Worm (Caenorhabditis elegans): Measurements from ENCODE around the gene ddl-3.
A peak's percentile ranks its signal among the peaks of the same experiment; 100 is the strongest.

Gene ddl-3

DNA sequence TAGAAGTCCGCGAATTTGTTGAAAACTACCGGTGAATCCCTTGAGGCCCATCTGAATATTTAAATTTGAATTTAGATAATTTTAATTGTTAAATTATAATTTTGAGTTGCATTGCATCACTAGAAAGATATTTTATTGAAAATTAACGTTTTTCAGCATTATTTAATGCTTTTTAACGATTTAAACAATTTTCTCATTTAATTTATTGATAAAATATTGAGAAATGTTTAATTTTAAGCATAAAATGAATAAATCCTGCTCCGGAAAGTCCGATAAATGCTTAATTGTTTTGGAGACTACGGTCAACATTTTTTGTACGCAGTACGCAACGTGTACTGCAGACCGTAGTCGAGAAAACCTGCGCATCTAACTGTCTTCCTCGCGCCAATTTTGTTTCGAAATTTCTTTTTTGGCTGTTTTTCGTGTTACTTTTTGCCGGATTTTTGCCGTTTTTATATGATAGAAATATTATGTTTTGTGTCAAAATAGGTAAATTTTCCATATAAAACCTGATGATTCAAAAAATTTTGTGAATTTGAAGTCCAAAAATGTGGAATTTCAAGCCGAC lies 5.2 kb upstream of the ddl-3 start, which contains the start of the genes Y54G11A.17, lin-7 and elof-1 (continued):
- TF ChIP-seq pqm-1 (tag; optimal IDR thresholded peaks at IDR 0.05) = peak; percentile 14
- TF ChIP-seq nhr-237 (tag; optimal IDR thresholded peaks at IDR 0.05) = peak; percentile 36
- peak; percentile 54 for TF ChIP-seq grh-1 (GFP tag; IDR thresholded peaks at IDR 0.05)
- peak; percentile 62 for TF ChIP-seq ceh-88 (GFP tag; IDR thresholded peaks at IDR 0.05)
- TF ChIP-seq lsy-2 (tag; optimal IDR thresholded peaks at IDR 0.05) = peak; percentile 99 to 100
- TF ChIP-seq alr-1 (tag; optimal IDR thresholded peaks at IDR 0.05; ENCODE audit: borderline replicate concordance) = no peak
- TF ChIP-seq tlp-1 (tag; optimal IDR thresholded peaks at IDR 0.05) = no peak
- TF ChIP-seq unc-130 (tag; optimal IDR thresholded peaks at IDR 0.05) = peak; percentile 99
- TF ChIP-seq unc-86 (tag; optimal IDR thresholded peaks at IDR 0.05) = peak; percentile 77
- TF ChIP-seq nhr-76 (tag; optimal IDR thresholded peaks at IDR 0.05) = no peak
- TF ChIP-seq efl-3 (GFP tag; optimal IDR thresholded peaks at IDR 0.05) = no peak
- TF ChIP-seq snpc-4 (tag; optimal IDR thresholded peaks at IDR 0.05) = peak; percentile 88
- TF ChIP-seq tbx-2 (tag; optimal IDR thresholded peaks at IDR 0.05) = peak; percentile 83
- peak; percentile 52 for TF ChIP-seq egl-13 (tag; optimal IDR thresholded peaks at IDR 0.05)
- TF ChIP-seq ztf-4 (tag; optimal IDR thresholded peaks at IDR 0.05) = peak; percentile 44
- TF ChIP-seq lin-13 (GFP tag; optimal IDR thresholded peaks at IDR 0.05) = peak; percentile 86
- peak; percentile 49 for TF ChIP-seq lin-39 (tag; optimal IDR thresholded peaks at IDR 0.05)
- peak; percentile 84 for TF ChIP-seq isw-1 (GFP tag; IDR thresholded peaks at IDR 0.05)
- TF ChIP-seq pax-3 (tag; optimal IDR thresholded peaks at IDR 0.05) = peak; percentile 63
- TF ChIP-seq irx-1 (tag; optimal IDR thresholded peaks at IDR 0.05) = peak; percentile 70
- peak; percentile 97 for TF ChIP-seq nhr-77 (tag; optimal IDR thresholded peaks at IDR 0.05)
- peak; percentile 78 for TF ChIP-seq jun-1 (tag; optimal IDR thresholded peaks at IDR 0.05)
- TF ChIP-seq ces-1 (GFP tag; optimal IDR thresholded peaks at IDR 0.05) = no peak
- TF ChIP-seq blmp-1 (tag; optimal IDR thresholded peaks at IDR 0.05) = peak; percentile 73
- TF ChIP-seq ceh-8 (GFP tag; optimal IDR thresholded peaks at IDR 0.05) = peak; percentile 25
- TF ChIP-seq fkh-8 (tag; optimal IDR thresholded peaks at IDR 0.05) = peak; percentile 92
- no peak for TF ChIP-seq Y116A8C.19 (tag; optimal IDR thresholded peaks at IDR 0.05; ENCODE audit: borderline replicate concordance)
- TF ChIP-seq pag-3 (tag; optimal IDR thresholded peaks at IDR 0.05; ENCODE audit: borderline replicate concordance, insufficient read depth) = peak; percentile 15
- peak; percentile 81 for TF ChIP-seq nhr-20 (tag; optimal IDR thresholded peaks at IDR 0.05)
- peak; percentile 93 for TF ChIP-seq skn-1 (tag; optimal IDR thresholded peaks at IDR 0.05)
- TF ChIP-seq unc-30 (tag; optimal IDR thresholded peaks at IDR 0.05) = no peak
- TF ChIP-seq nhr-11 (tag; optimal IDR thresholded peaks at IDR 0.05) = no peak
- TF ChIP-seq lin-14 (GFP tag; optimal IDR thresholded peaks at IDR 0.05) = peak; percentile 89
- peak; percentile 93 for TF ChIP-seq snu-23 (GFP tag; optimal IDR thresholded peaks at IDR 0.05)
- no peak for TF ChIP-seq sup-37 (GFP tag; optimal IDR thresholded peaks at IDR 0.05)
- peak; percentile 90 to 92 (median 90) for TF ChIP-seq dpl-1 (GFP tag; optimal IDR thresholded peaks at IDR 0.05)
- TF ChIP-seq nhr-12 (tag; optimal IDR thresholded peaks at IDR 0.05) = no peak
- TF ChIP-seq lir-3 (tag; optimal IDR thresholded peaks at IDR 0.05; ENCODE audit: poor library complexity) = peak; percentile 75
- peak; percentile 82 to 96 (median 86) for TF ChIP-seq ceh-82 (tag; optimal IDR thresholded peaks at IDR 0.05)
- no peak for TF ChIP-seq nhr-84 (tag; optimal IDR thresholded peaks at IDR 0.05)
- TF ChIP-seq aly-2 (tag; optimal IDR thresholded peaks at IDR 0.05) = peak; percentile 32
- TF ChIP-seq C34B4.2 (tag; optimal IDR thresholded peaks at IDR 0.05) = no peak
- TF ChIP-seq sox-4 (tag; optimal IDR thresholded peaks at IDR 0.05) = no peak
- peak; percentile 79 for TF ChIP-seq swsn-7 (tag; optimal IDR thresholded peaks at IDR 0.05)
- TF ChIP-seq F16B12.6 (tag; optimal IDR thresholded peaks at IDR 0.05) = peak; percentile 99
- TF ChIP-seq elt-3 (tag; optimal IDR thresholded peaks at IDR 0.05) = peak in 2 of 6 experiments; percentile 69 to 87
- TF ChIP-seq unc-98 (GFP tag; IDR thresholded peaks at IDR 0.05) = no peak
- TF ChIP-seq ceh-63 (GFP tag; optimal IDR thresholded peaks at IDR 0.05) = no peak
- TF ChIP-seq mab-9 (GFP tag; IDR thresholded peaks at IDR 0.05) = no peak; the same call in 1 of the 2 replicates

Measured in whole organism, L1 larva.